Worm (Caenorhabditis elegans): Measurements from ENCODE around the gene copd-1.
"Not testable (repeated sequence)": the region's sequence is repeated elsewhere in the genome, so short reads cannot be mapped to it uniquely, and the experiment has no call there.

DNA sequence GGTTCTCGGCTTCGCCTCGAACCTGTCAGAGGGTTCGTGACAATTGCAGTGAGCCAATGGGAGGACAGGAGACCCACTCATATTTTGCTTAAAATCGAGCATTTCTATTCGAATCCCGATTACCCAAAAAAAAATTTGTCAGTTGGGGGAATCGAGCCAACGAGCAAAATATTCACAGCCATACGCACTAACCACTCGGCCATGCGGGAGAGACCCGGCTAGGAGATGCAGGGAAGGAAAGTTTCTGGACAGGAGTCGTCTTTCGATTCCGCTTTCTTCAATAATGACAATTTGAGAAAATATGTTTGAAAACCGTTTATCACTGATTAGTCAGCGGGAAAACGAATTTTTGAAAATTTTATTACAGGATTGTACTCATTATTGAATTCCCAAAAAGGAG lies 36.9 kb upstream of the copd-1 start:
- not testable (repeated sequence) for TF ChIP-seq fkh-10 (GFP tag; optimal IDR thresholded peaks at IDR 0.05); ceh-48 (tag; optimal IDR thresholded peaks at IDR 0.05); nhr-11 (tag; optimal IDR thresholded peaks at IDR 0.05); ama-1 (optimal IDR thresholded peaks at IDR 0.05); hlh-30 (tag; optimal IDR thresholded peaks at IDR 0.05; ENCODE audit: insufficient read depth); pha-4 (tag; optimal IDR thresholded peaks at IDR 0.05); C08G9.2 (tag; optimal IDR thresholded peaks at IDR 0.05); rnt-1 (tag; optimal IDR thresholded peaks at IDR 0.05); pat-9 (tag; optimal IDR thresholded peaks at IDR 0.05); fkh-6 (tag; optimal IDR thresholded peaks at IDR 0.05)
